Worm (Caenorhabditis elegans): ENCODE measurements around the gene C49F5.7.

C49F5.7 gene

ce11 chrX:11994484-11994883, at the start of gene C49F5.7:
Gene C49F5.7, plus strand, starts transcription at chrX:11994784.
- TF ChIP-seq nhr-237 (tag; optimal IDR thresholded peaks at IDR 0.05), result no peak
- TF ChIP-seq mml-1 (tag; optimal IDR thresholded peaks at IDR 0.05), result no peak
- TF ChIP-seq nhr-67 (tag; optimal IDR thresholded peaks at IDR 0.05), result no peak

- TF ChIP-seq hmg-11 (tag; optimal IDR thresholded peaks at IDR 0.05), result peak; percentile 81
- no peak for TF ChIP-seq sea-2 (GFP tag; optimal IDR thresholded peaks at IDR 0.05)
- TF ChIP-seq pha-4 (tag; optimal IDR thresholded peaks at IDR 0.05), result peak; percentile 68
- peak; percentile 34 for TF ChIP-seq nhr-43 (tag; optimal IDR thresholded peaks at IDR 0.05; ENCODE audit: poor library complexity, severe bottlenecking)
- TF ChIP-seq elt-1 (tag; optimal IDR thresholded peaks at IDR 0.05), result no peak
- TF ChIP-seq egl-5 (tag; optimal IDR thresholded peaks at IDR 0.05), result peak; percentile 53
- peak; percentile 38 for TF ChIP-seq skn-1 (tag; optimal IDR thresholded peaks at IDR 0.05)
- TF ChIP-seq elt-2 (tag; optimal IDR thresholded peaks at IDR 0.05), result peak; percentile 27
- TF ChIP-seq mdl-1 (tag; optimal IDR thresholded peaks at IDR 0.05), result no peak
- no peak for TF ChIP-seq eor-1 (tag; optimal IDR thresholded peaks at IDR 0.05)
- TF ChIP-seq lin-39 (tag; optimal IDR thresholded peaks at IDR 0.05), result peak; percentile 42
- peak; percentile 27 for TF ChIP-seq snpc-4 (tag; optimal IDR thresholded peaks at IDR 0.05)
- TF ChIP-seq nhr-23 (tag; optimal IDR thresholded peaks at IDR 0.05), result peak; percentile 19
- peak; percentile 16 for TF ChIP-seq pqm-1 (tag; optimal IDR thresholded peaks at IDR 0.05)
- TF ChIP-seq ceh-28 (tag; optimal IDR thresholded peaks at IDR 0.05), result peak; percentile 80
- peak; percentile 17 for TF ChIP-seq lin-15B (tag; optimal IDR thresholded peaks at IDR 0.05)
- TF ChIP-seq nhr-25 (tag; optimal IDR thresholded peaks at IDR 0.05), result peak; percentile 62
These were observed 47.7 kb upstream of the C49F5.7 start, which contains the start of gene nfya-1 for ce11 chrX:11946788-11947463. Gene nfya-1, minus strand, starts transcription at chrX:11946838.

ce11 chrX:11948184-11948894, 46.2 kb upstream of the C49F5.7 start, which contains the start of gene lsd-1:
Gene lsd-1, plus strand, starts transcription at chrX:11948844.
- no peak for TF ChIP-seq aly-2 (tag; optimal IDR thresholded peaks at IDR 0.05)
- no peak for TF ChIP-seq nhr-28 (tag; optimal IDR thresholded peaks at IDR 0.05)
- peak; percentile 6 for TF ChIP-seq elt-2 (tag; optimal IDR thresholded peaks at IDR 0.05)
- TF ChIP-seq skn-1 (tag; optimal IDR thresholded peaks at IDR 0.05), result no peak
- TF ChIP-seq pha-4 (tag; optimal IDR thresholded peaks at IDR 0.05), result peak; percentile 50
- no peak for TF ChIP-seq nhr-43 (tag; optimal IDR thresholded peaks at IDR 0.05; ENCODE audit: poor library complexity, severe bottlenecking)
- TF ChIP-seq jun-1 (tag; optimal IDR thresholded peaks at IDR 0.05), result no peak
- no peak for TF ChIP-seq mml-1 (tag; optimal IDR thresholded peaks at IDR 0.05)
- TF ChIP-seq daf-12 (tag; optimal IDR thresholded peaks at IDR 0.05), result no peak
- peak; percentile 64 for TF ChIP-seq hmg-11 (tag; optimal IDR thresholded peaks at IDR 0.05)
- no peak for TF ChIP-seq nhr-76 (tag; optimal IDR thresholded peaks at IDR 0.05)
- TF ChIP-seq lin-39 (tag; optimal IDR thresholded peaks at IDR 0.05), result no peak
- no peak for TF ChIP-seq nhr-23 (tag; optimal IDR thresholded peaks at IDR 0.05)
- no peak for TF ChIP-seq lin-15B (tag; optimal IDR thresholded peaks at IDR 0.05)
- TF ChIP-seq ceh-9 (tag; optimal IDR thresholded peaks at IDR 0.05), result no peak
- no peak for TF ChIP-seq ztf-4 (tag; optimal IDR thresholded peaks at IDR 0.05)
- no peak for TF ChIP-seq ceh-28 (tag; optimal IDR thresholded peaks at IDR 0.05)
- TF ChIP-seq ceh-16 (tag; optimal IDR thresholded peaks at IDR 0.05), result no peak

ce11 chrX:11952129-11952528, 42.5 kb upstream of the C49F5.7 start:
- TF ChIP-seq zag-1 (tag; optimal IDR thresholded peaks at IDR 0.05), result no peak
- TF ChIP-seq lin-15B (tag; optimal IDR thresholded peaks at IDR 0.05), result no peak
- TF ChIP-seq elt-1 (tag; optimal IDR thresholded peaks at IDR 0.05), result no peak
- TF ChIP-seq nhr-77 (tag; optimal IDR thresholded peaks at IDR 0.05), result no peak
- TF ChIP-seq nhr-43 (tag; optimal IDR thresholded peaks at IDR 0.05; ENCODE audit: poor library complexity, severe bottlenecking), result no peak
- no peak for TF ChIP-seq nhr-25 (tag; optimal IDR thresholded peaks at IDR 0.05)
- no peak for TF ChIP-seq mdl-1 (tag; optimal IDR thresholded peaks at IDR 0.05)
- no peak for TF ChIP-seq jun-1 (tag; optimal IDR thresholded peaks at IDR 0.05)
- TF ChIP-seq ceh-9 (tag; optimal IDR thresholded peaks at IDR 0.05), result no peak
- no peak for TF ChIP-seq nfya-1 (tag; optimal IDR thresholded peaks at IDR 0.05; ENCODE audit: insufficient read depth)
- TF ChIP-seq unc-39 (tag; optimal IDR thresholded peaks at IDR 0.05), result no peak
- no peak for TF ChIP-seq pha-4 (tag; optimal IDR thresholded peaks at IDR 0.05)
- TF ChIP-seq egl-27 (tag; optimal IDR thresholded peaks at IDR 0.05), result no peak
- no peak for TF ChIP-seq eor-1 (tag; optimal IDR thresholded peaks at IDR 0.05)
- TF ChIP-seq nhr-23 (tag; optimal IDR thresholded peaks at IDR 0.05), result no peak
- no peak for TF ChIP-seq hmg-11 (tag; optimal IDR thresholded peaks at IDR 0.05)
- TF ChIP-seq lin-39 (tag; optimal IDR thresholded peaks at IDR 0.05), result no peak
- no peak for TF ChIP-seq sea-2 (GFP tag; optimal IDR thresholded peaks at IDR 0.05)
- no peak for TF ChIP-seq skn-1 (tag; optimal IDR thresholded peaks at IDR 0.05)
- no peak for TF ChIP-seq egl-5 (tag; optimal IDR thresholded peaks at IDR 0.05)

Data from whole organism, L3 larva.